Worm (Caenorhabditis elegans) whole organism, L2 larva: ENCODE measurements around the gene rpb-4.
A peak's percentile ranks its signal among the peaks of the same experiment; 100 is the strongest.

Experiments used
- C34F6.9 ChIP-seq: fragments of 150-350 bp; optimal IDR thresholded peaks from 2 replicates; lab custom pipeline; 2014; ENCODE audit warnings: missing biosample characterization, missing genetic modification characterization
- ZK546.5 ChIP-seq: sonication (generic microtip); optimal IDR thresholded peaks from 2 replicates; lab custom pipeline; 2017; ENCODE audit warnings: missing biosample characterization, missing genetic modification characterization
- aly-2 ChIP-seq: fragments of 150-350 bp; optimal IDR thresholded peaks from 2 replicates; lab custom pipeline; 2014; ENCODE audit warnings: missing biosample characterization, missing genetic modification characterization
- blmp-1 ChIP-seq: sonication (generic microtip); optimal IDR thresholded peaks from 2 replicates; lab custom pipeline; 2017; ENCODE audit warnings: missing genetic modification characterization, mild to moderate bottlenecking, missing compliant biosample characterization, antibody characterized with exemption, moderate library complexity; ENCODE audit not compliant: insufficient read depth
- ceh-16 ChIP-seq: fragments of 150-350 bp; optimal IDR thresholded peaks from 2 replicates; lab custom pipeline; 2014; ENCODE audit warnings: missing biosample characterization, missing genetic modification characterization
- ceh-82 ChIP-seq: fragments of 150-350 bp; optimal IDR thresholded peaks from 2 replicates; lab custom pipeline; 2014; ENCODE audit warnings: missing biosample characterization, missing genetic modification characterization
- crh-2 ChIP-seq: sonication (generic microtip); optimal IDR thresholded peaks from 2 replicates; lab custom pipeline; 2017; ENCODE audit warnings: missing biosample characterization, missing genetic modification characterization
- dmd-4 ChIP-seq: sonication (generic microtip); optimal IDR thresholded peaks from 2 replicates; lab custom pipeline; 2017; ENCODE audit warnings: missing biosample characterization, missing genetic modification characterization
- egl-27 ChIP-seq: sonication (generic microtip); optimal IDR thresholded peaks from 3 replicates; lab custom pipeline; 2017; ENCODE audit warnings: missing biosample characterization, missing genetic modification reagents, missing genetic modification characterization
- elt-3 ChIP-seq: sonication (generic microtip); optimal IDR thresholded peaks from 2 replicates; lab custom pipeline; 2017; ENCODE audit warnings: missing biosample characterization, missing genetic modification characterization
- fos-1 ChIP-seq: fragments of 150-350 bp; optimal IDR thresholded peaks from 2 replicates; lab custom pipeline; 2014; ENCODE audit warnings: missing biosample characterization, missing genetic modification characterization
- lin-13 ChIP-seq: fragments of 150-350 bp; optimal IDR thresholded peaks from 2 replicates; lab custom pipeline; 2014; ENCODE audit warnings: missing biosample characterization, missing genetic modification reagents, missing genetic modification characterization
- lin-39 ChIP-seq: fragments of 150-350 bp; optimal IDR thresholded peaks from 2 replicates; lab custom pipeline; 2014; ENCODE audit warnings: missing biosample characterization, missing genetic modification reagents, missing genetic modification characterization
- lsy-2 ChIP-seq, 2 experiments: fragments of 150-350 bp in 1 of 2; sonication (generic microtip) in 1 of 2; optimal IDR thresholded peaks; 2 replicates each; lab custom pipeline; 2014 to 2017; ENCODE audit warnings: missing biosample characterization in 2 of 2, missing genetic modification characterization in 2 of 2
- mab-5 ChIP-seq: fragments of 150-350 bp; optimal IDR thresholded peaks from 2 replicates; lab custom pipeline; 2014; ENCODE audit warnings: missing biosample characterization, missing genetic modification characterization
- mbf-1 ChIP-seq: sonication (generic microtip); optimal IDR thresholded peaks from 2 replicates; lab custom pipeline; 2017; ENCODE audit warnings: missing biosample characterization, missing genetic modification characterization
- mdl-1 ChIP-seq, 2 experiments: fragments of 150-350 bp in 1 of 2; sonication (generic microtip) in 1 of 2; optimal IDR thresholded peaks; 2 replicates each; lab custom pipeline; 2017; ENCODE audit warnings: missing biosample characterization in 2 of 2, missing genetic modification characterization in 2 of 2
- nhr-10 ChIP-seq: sonication (generic microtip); optimal IDR thresholded peaks from 2 replicates; lab custom pipeline; 2017; ENCODE audit warnings: missing biosample characterization, missing genetic modification characterization
- nhr-11 ChIP-seq: fragments of 150-350 bp; optimal IDR thresholded peaks from 2 replicates; lab custom pipeline; 2014; ENCODE audit warnings: missing biosample characterization, missing genetic modification characterization
- nhr-12 ChIP-seq: fragments of 150-350 bp; optimal IDR thresholded peaks from 2 replicates; lab custom pipeline; 2014; ENCODE audit warnings: missing biosample characterization, missing genetic modification characterization
- nhr-129 ChIP-seq: fragments of 150-350 bp; optimal IDR thresholded peaks from 2 replicates; lab custom pipeline; 2014; ENCODE audit warnings: missing biosample characterization, missing genetic modification characterization
- nhr-21 ChIP-seq: fragments of 150-350 bp; optimal IDR thresholded peaks from 2 replicates; lab custom pipeline; 2014; ENCODE audit warnings: missing biosample characterization, missing genetic modification characterization
- nhr-23 ChIP-seq: fragments of 150-350 bp; optimal IDR thresholded peaks from 2 replicates; lab custom pipeline; 2014; ENCODE audit warnings: missing biosample characterization, missing genetic modification reagents, missing genetic modification characterization
- nhr-237 ChIP-seq: fragments of 150-350 bp; optimal IDR thresholded peaks from 2 replicates; lab custom pipeline; 2014; ENCODE audit warnings: missing biosample characterization, missing genetic modification characterization
- nhr-25 ChIP-seq: fragments of 150-350 bp; sonication (generic microtip); optimal IDR thresholded peaks from 3 replicates; lab custom pipeline; 2014; ENCODE audit warnings: missing biosample characterization, missing genetic modification characterization
- nhr-77 ChIP-seq: fragments of 150-350 bp; optimal IDR thresholded peaks from 2 replicates; lab custom pipeline; 2014; ENCODE audit warnings: missing biosample characterization, missing genetic modification characterization
- peb-1 ChIP-seq: fragments of 150-350 bp; optimal IDR thresholded peaks from 2 replicates; lab custom pipeline; 2014; ENCODE audit warnings: missing biosample characterization, missing genetic modification characterization
- sem-4 ChIP-seq: fragments of 150-350 bp; optimal IDR thresholded peaks from 2 replicates; lab custom pipeline; 2014; ENCODE audit warnings: missing biosample characterization, missing genetic modification reagents, missing genetic modification characterization
- skn-1 ChIP-seq: sonication (generic microtip); optimal IDR thresholded peaks from 2 replicates; lab custom pipeline; 2017; ENCODE audit warnings: missing biosample characterization, missing genetic modification characterization
- sma-3 ChIP-seq: sonication (generic microtip); optimal IDR thresholded peaks from 2 replicates; lab custom pipeline; 2016; ENCODE audit warnings: missing genetic modification reagents, missing genetic modification characterization, missing compliant biosample characterization
- sma-9 ChIP-seq, 2 experiments: fragments of 150-350 bp in 1 of 2; sonication (generic microtip) in 1 of 2; optimal IDR thresholded peaks; 2 replicates each; lab custom pipeline; 2014 to 2016; ENCODE audit warnings: missing genetic modification characterization in 2 of 2, mild to moderate bottlenecking in 1 of 2, missing biosample characterization in 1 of 2, missing compliant biosample characterization in 1 of 2, missing genetic modification reagents in 1 of 2, moderate library complexity in 1 of 2
- snpc-4 ChIP-seq: fragments of 150-350 bp; optimal IDR thresholded peaks from 2 replicates; lab custom pipeline; 2014; ENCODE audit warnings: missing biosample characterization, missing genetic modification characterization
- unc-39 ChIP-seq: fragments of 150-350 bp; optimal IDR thresholded peaks from 2 replicates; lab custom pipeline; 2014; ENCODE audit warnings: missing biosample characterization, missing genetic modification characterization
- unc-55 ChIP-seq: fragments of 150-350 bp; sonication (generic microtip); optimal IDR thresholded peaks from 3 replicates; lab custom pipeline; 2014; ENCODE audit warnings: missing biosample characterization, missing genetic modification reagents, missing genetic modification characterization
- zag-1 ChIP-seq: fragments of 150-350 bp; optimal IDR thresholded peaks from 2 replicates; lab custom pipeline; 2014; ENCODE audit warnings: missing biosample characterization, missing genetic modification characterization
- ztf-11 ChIP-seq: sonication (generic microtip); optimal IDR thresholded peaks from 2 replicates; lab custom pipeline; 2017; ENCODE audit warnings: missing biosample characterization, missing genetic modification characterization

The rpb-4 gene

ce11 chrII:7413764-7414163 is 39.5 kb downstream of the rpb-4 start:
- TF ChIP-seq ZK546.5 (tag; lab: Kevin White, UChicago), result no peak
- no peak for TF ChIP-seq mdl-1 (tag; optimal IDR thresholded peaks at IDR 0.05; lab: Kevin White, UChicago)
- no peak for TF ChIP-seq C34F6.9 (tag; lab: Kevin White, UChicago)
- TF ChIP-seq sma-9 (GFP tag; optimal IDR thresholded peaks at IDR 0.05; lab: Kevin White, UChicago), result no peak
- no peak for TF ChIP-seq sma-9 (tag; optimal IDR thresholded peaks at IDR 0.05; lab: Kevin White, UChicago)
- no peak for TF ChIP-seq nhr-237 (tag; lab: Kevin White, UChicago)
- TF ChIP-seq nhr-25 (tag; lab: Kevin White, UChicago), result no peak
- TF ChIP-seq dmd-4 (tag; lab: Kevin White, UChicago), result no peak
- no peak for TF ChIP-seq sem-4 (tag; lab: Kevin White, UChicago)
- TF ChIP-seq ceh-82 (tag; lab: Kevin White, UChicago), result no peak
- TF ChIP-seq zag-1, result no peak
- TF ChIP-seq nhr-129 (tag; lab: Kevin White, UChicago), result no peak
- no peak for TF ChIP-seq fos-1 (tag; lab: Kevin White, UChicago)
- no peak for TF ChIP-seq aly-2

ce11 chrII:7419563-7419962 is 45.3 kb downstream of the rpb-4 start:
- peak; percentile 42 for TF ChIP-seq nhr-129 (tag; lab: Kevin White, UChicago)
- TF ChIP-seq nhr-12 (tag; lab: Kevin White, UChicago), result no peak
- TF ChIP-seq, all 48 proteins: peak for 1

ce11 chrII:7420157-7420556 is 45.9 kb downstream of the rpb-4 start:
- TF ChIP-seq mdl-1 (tag; optimal IDR thresholded peaks at IDR 0.05; lab: Kevin White, UChicago) (no peak), ztf-11 (tag; lab: Kevin White, UChicago) (no peak), lsy-2 (tag; optimal IDR thresholded peaks at IDR 0.05; lab: Kevin White, UChicago) (no peak), crh-2 (tag; lab: Kevin White, UChicago) (peak; percentile 28), snpc-4 (no peak), nhr-129 (tag; lab: Kevin White, UChicago) (peak; percentile 44)
- TF ChIP-seq, all 48 proteins: peak for 2

ce11 chrII:7420796-7421386 is 46.6 kb downstream of the rpb-4 start:
- TF ChIP-seq ceh-16 (tag; lab: Kevin White, UChicago), result no peak
- TF ChIP-seq lin-13 (GFP tag; lab: Kevin White, UChicago), result no peak
- no peak for TF ChIP-seq ceh-82 (tag; lab: Kevin White, UChicago)
- peak in 1 of 2 experiments; percentile 62 for TF ChIP-seq lsy-2 (tag; optimal IDR thresholded peaks at IDR 0.05; lab: Kevin White, UChicago)
- no peak for TF ChIP-seq nhr-11
- TF ChIP-seq nhr-129 (tag; lab: Kevin White, UChicago), result peak; percentile 83
- no peak for TF ChIP-seq nhr-25 (tag; lab: Kevin White, UChicago)
- TF ChIP-seq peb-1, result no peak
- TF ChIP-seq fos-1 (tag; lab: Kevin White, UChicago), result peak; percentile 27
- no peak for TF ChIP-seq lin-39 (tag; lab: Kevin White, UChicago)
- no peak for TF ChIP-seq unc-55 (GFP tag; lab: Kevin White, UChicago)
- TF ChIP-seq skn-1 (tag; lab: Kevin White, UChicago), result no peak
- no peak for TF ChIP-seq nhr-21 (tag; lab: Kevin White, UChicago)
- TF ChIP-seq dmd-4 (tag; lab: Kevin White, UChicago), result no peak
- no peak for TF ChIP-seq blmp-1
- TF ChIP-seq nhr-10, result no peak
- no peak for TF ChIP-seq sma-3 (GFP tag; lab: Kevin White, UChicago)
- no peak for TF ChIP-seq snpc-4
- no peak for TF ChIP-seq mab-5 (tag; lab: Kevin White, UChicago)
- no peak for TF ChIP-seq unc-39
- TF ChIP-seq mbf-1, result no peak
- peak; percentile 38 for TF ChIP-seq crh-2 (tag; lab: Kevin White, UChicago)
- TF ChIP-seq nhr-23 (tag; lab: Kevin White, UChicago), result no peak
- TF ChIP-seq elt-3 (tag; lab: Kevin White, UChicago), result no peak
- TF ChIP-seq egl-27 (tag; lab: Kevin White, UChicago), result no peak
- TF ChIP-seq C34F6.9 (tag; lab: Kevin White, UChicago), result no peak
- TF ChIP-seq nhr-77 (tag; lab: Kevin White, UChicago), result no peak
- peak; percentile 38 for TF ChIP-seq sma-9 (GFP tag; optimal IDR thresholded peaks at IDR 0.05; lab: Kevin White, UChicago)
- no peak for TF ChIP-seq sma-9 (tag; optimal IDR thresholded peaks at IDR 0.05; lab: Kevin White, UChicago)
- TF ChIP-seq nhr-12 (tag; lab: Kevin White, UChicago), result no peak
- TF ChIP-seq mdl-1 (tag; optimal IDR thresholded peaks at IDR 0.05; lab: Kevin White, UChicago), result no peak
